Worm (Caenorhabditis elegans) whole organism, young adult: ENCODE measurements around the gene clec-66.

Source experiments
- B0019.2 ChIP-seq: fragments of 200-800 bp; sonication (Bioruptor generic); conservative IDR thresholded peaks from 2 replicates; pipeline ENCODE4 v1.3.6; 2022; ENCODE audit warnings: missing genetic modification reagents, missing genetic modification characterization, missing compliant biosample characterization
- B0035.1 ChIP-seq: sonication (generic microtip); optimal IDR thresholded peaks from 2 replicates; lab custom pipeline; 2016; ENCODE audit warnings: missing genetic modification characterization, mild to moderate bottlenecking, missing compliant biosample characterization, missing genotype, missing genetic modification reagents
- B0261.1 ChIP-seq: sonication (generic microtip); optimal IDR thresholded peaks from 2 replicates; lab custom pipeline; 2016; ENCODE audit warnings: mild to moderate bottlenecking, missing genetic modification characterization, moderate library complexity, missing compliant biosample characterization
- B0336.3 ChIP-seq: fragments of 200-800 bp; sonication (Bioruptor generic); IDR thresholded peaks from 2 replicates; pipeline ENCODE4 v1.3.6; 2022; ENCODE audit warnings: missing genetic modification characterization, missing compliant biosample characterization
- C17E4.6 ChIP-seq: fragments of 200-800 bp; sonication (Bioruptor generic); IDR thresholded peaks from 2 replicates; pipeline ENCODE4 v1.3.6; 2022; ENCODE audit warnings: missing genetic modification reagents, missing genetic modification characterization, missing compliant biosample characterization
- D2030.7 ChIP-seq: fragments of 200-800 bp; sonication (Bioruptor generic); IDR thresholded peaks from 2 replicates; pipeline ENCODE4 v1.3.6; 2022; ENCODE audit warnings: missing genetic modification reagents, missing genetic modification characterization, missing compliant biosample characterization
- F22D6.2 ChIP-seq: sonication (generic microtip); optimal IDR thresholded peaks from 2 replicates; lab custom pipeline; 2016; ENCODE audit warnings: mild to moderate bottlenecking, missing genetic modification characterization, missing compliant biosample characterization
- F23B12.7 ChIP-seq: sonication (generic microtip); optimal IDR thresholded peaks from 2 replicates; lab custom pipeline; 2017; ENCODE audit warnings: missing genetic modification characterization, mild to moderate bottlenecking, missing compliant biosample characterization, antibody characterized with exemption, moderate library complexity; ENCODE audit not compliant: insufficient read depth
- T26A5.8 ChIP-seq: sonication (generic microtip); optimal IDR thresholded peaks from 2 replicates; lab custom pipeline; 2016; ENCODE audit warnings: missing genetic modification characterization, missing compliant biosample characterization
- aptf-2 ChIP-seq: fragments of 200-800 bp; sonication (Bioruptor generic); conservative IDR thresholded peaks from 2 replicates; pipeline ENCODE4 v1.3.6; 2022; ENCODE audit warnings: missing genetic modification reagents, missing genetic modification characterization, missing compliant biosample characterization
- aptf-3 ChIP-seq: fragments of 200-800 bp; sonication (Bioruptor generic); IDR thresholded peaks from 2 replicates; pipeline ENCODE4 v1.3.6; 2022; ENCODE audit warnings: missing genetic modification characterization, missing compliant biosample characterization
- ccch-3 ChIP-seq: fragments of 200-800 bp; sonication (Bioruptor generic); optimal IDR thresholded peaks from 2 replicates; lab custom pipeline; 2018; ENCODE audit warnings: mild to moderate bottlenecking, missing genetic modification characterization, missing compliant biosample characterization
- ceh-40 ChIP-seq: fragments of 200-800 bp; sonication (Bioruptor generic); IDR thresholded peaks from 2 replicates; pipeline ENCODE4 v1.3.6; 2022; ENCODE audit warnings: missing genetic modification characterization, missing compliant biosample characterization
- ceh-79 ChIP-seq: sonication (generic microtip); optimal IDR thresholded peaks from 2 replicates; lab custom pipeline; 2017; ENCODE audit warnings: mild to moderate bottlenecking, missing genetic modification characterization, missing compliant biosample characterization
- die-1 ChIP-seq: sonication (generic microtip); optimal IDR thresholded peaks from 2 replicates; lab custom pipeline; 2016; ENCODE audit warnings: missing genotype, mild to moderate bottlenecking, missing genetic modification characterization, missing compliant biosample characterization
- efl-1 ChIP-seq: fragments of 150-350 bp; optimal IDR thresholded peaks from 2 replicates; lab custom pipeline; 2014; ENCODE audit warnings: missing biosample characterization, missing genetic modification reagents, missing genetic modification characterization
- egrh-3 ChIP-seq: fragments of 200-800 bp; sonication (Bioruptor generic); IDR thresholded peaks from 2 replicates; pipeline ENCODE4 v1.3.6; 2022; ENCODE audit warnings: missing genetic modification reagents, missing genetic modification characterization, missing compliant biosample characterization
- gei-17 ChIP-seq: fragments of 200-800 bp; sonication (Bioruptor generic); optimal IDR thresholded peaks from 2 replicates; lab custom pipeline; 2018; ENCODE audit warnings: mild to moderate bottlenecking, missing genetic modification characterization, missing compliant biosample characterization
- him-1 ChIP-seq: sonication (generic microtip); optimal IDR thresholded peaks from 2 replicates; lab custom pipeline; 2016; ENCODE audit warnings: missing genotype, missing genetic modification reagents, missing genetic modification characterization, missing compliant biosample characterization
- hsf-1 ChIP-seq: fragments of 200-800 bp; sonication (Bioruptor generic); IDR thresholded peaks from 2 replicates; pipeline ENCODE4 v1.3.6; 2022; ENCODE audit warnings: missing genetic modification reagents, missing genetic modification characterization, missing compliant biosample characterization
- lag-1 ChIP-seq: fragments of 200-800 bp; sonication (Bioruptor generic); IDR thresholded peaks from 2 replicates; pipeline ENCODE4 v1.3.6; 2022; ENCODE audit warnings: missing genetic modification reagents, missing genetic modification characterization, missing compliant biosample characterization
- let-607 ChIP-seq, 2 experiments: fragments of 200-800 bp in 1 of 2; sonication (Bioruptor generic) in 1 of 2; sonication (generic microtip) in 1 of 2; optimal IDR thresholded peaks; 2 replicates each; lab custom pipeline; 2016 to 2018; ENCODE audit warnings: mild to moderate bottlenecking in 2 of 2, missing compliant biosample characterization in 2 of 2, missing genetic modification characterization in 2 of 2, moderate library complexity in 2 of 2, missing genotype in 1 of 2
- lin-26 ChIP-seq: fragments of 200-800 bp; sonication (Bioruptor generic); IDR thresholded peaks from 2 replicates; pipeline ENCODE4 v1.3.6; 2022; ENCODE audit warnings: missing genetic modification reagents, missing genetic modification characterization, missing compliant biosample characterization
- nhr-179 ChIP-seq: sonication (generic microtip); optimal IDR thresholded peaks from 2 replicates; lab custom pipeline; 2016; ENCODE audit warnings: mild to moderate bottlenecking, missing genetic modification characterization, missing compliant biosample characterization
- nhr-27 ChIP-seq: fragments of 200-800 bp; sonication (Bioruptor generic); optimal IDR thresholded peaks from 2 replicates; lab custom pipeline; 2018; ENCODE audit warnings: mild to moderate bottlenecking, missing genetic modification characterization, moderate library complexity, missing compliant biosample characterization
- nhr-80 ChIP-seq: sonication (generic microtip); optimal IDR thresholded peaks from 2 replicates; lab custom pipeline; 2016; ENCODE audit warnings: missing genetic modification characterization, missing compliant biosample characterization
- nhr-90 ChIP-seq: sonication (generic microtip); optimal IDR thresholded peaks from 2 replicates; lab custom pipeline; 2016; ENCODE audit warnings: missing genotype, mild to moderate bottlenecking, missing genetic modification characterization, missing compliant biosample characterization
- pbrm-1 ChIP-seq: fragments of 200-800 bp; sonication (Bioruptor generic); IDR thresholded peaks from 2 replicates; pipeline ENCODE4 v1.3.6; 2022; ENCODE audit warnings: missing genetic modification reagents, missing genetic modification characterization, missing compliant biosample characterization
- pha-4 ChIP-seq: fragments of 150-350 bp; sonication (generic microtip); optimal IDR thresholded peaks from 2 replicates; lab custom pipeline; 2014; ENCODE audit warnings: missing biosample characterization, missing genetic modification reagents, missing genetic modification characterization
- sea-2 ChIP-seq: fragments of 200-800 bp; sonication (Bioruptor generic); IDR thresholded peaks from 2 replicates; pipeline ENCODE4 v1.3.6; 2022; ENCODE audit warnings: missing genetic modification characterization, missing compliant biosample characterization
- snpc-3.4 ChIP-seq: sonication (generic microtip); optimal IDR thresholded peaks from 2 replicates; lab custom pipeline; 2017; ENCODE audit warnings: missing genetic modification characterization, mild to moderate bottlenecking, missing compliant biosample characterization, antibody characterized with exemption, moderate library complexity, missing genotype, missing genetic modification reagents
- snpc-4 ChIP-seq, 5 experiments: fragments of 150-350 bp in 1 of 5; sonication (generic microtip) in 4 of 5; optimal IDR thresholded peaks; 2 replicates each; lab custom pipeline; 2014 to 2018; ENCODE audit warnings: missing genetic modification characterization in 5 of 5, missing biosample characterization in 3 of 5, antibody characterized with exemption in 2 of 5, mild to moderate bottlenecking in 2 of 5, missing compliant biosample characterization in 2 of 5, missing genotype in 2 of 5, moderate library complexity in 2 of 5, missing genetic modification reagents in 1 of 5
- tlf-1 ChIP-seq: fragments of 200-800 bp; sonication (Bioruptor generic); optimal IDR thresholded peaks from 2 replicates; lab custom pipeline; 2018; ENCODE audit warnings: mild to moderate bottlenecking, missing genetic modification characterization, missing compliant biosample characterization
- unc-130 ChIP-seq: sonication (generic microtip); optimal IDR thresholded peaks from 2 replicates; lab custom pipeline; 2016; ENCODE audit warnings: missing genetic modification reagents, missing genetic modification characterization, missing compliant biosample characterization
- unc-62 ChIP-seq: fragments of 150-350 bp; optimal IDR thresholded peaks from 2 replicates; lab custom pipeline; 2014; ENCODE audit warnings: missing biosample characterization, missing genetic modification reagents, missing genetic modification characterization
- zfh-2 ChIP-seq: fragments of 200-800 bp; sonication (Bioruptor generic); conservative IDR thresholded peaks from 2 replicates; pipeline ENCODE4 v1.3.6; 2022; ENCODE audit warnings: missing genetic modification reagents, missing genetic modification characterization, missing compliant biosample characterization
- ztf-22 ChIP-seq: fragments of 200-800 bp; sonication (Bioruptor generic); optimal IDR thresholded peaks from 2 replicates; lab custom pipeline; 2018; ENCODE audit warnings: mild to moderate bottlenecking, missing genetic modification characterization, moderate library complexity, missing compliant biosample characterization
- ztf-25 ChIP-seq: fragments of 200-800 bp; sonication (Bioruptor generic); IDR thresholded peaks from 2 replicates; pipeline ENCODE4 v1.3.6; 2022; ENCODE audit warnings: missing genetic modification reagents, missing genetic modification characterization, missing compliant biosample characterization
- ztf-6 ChIP-seq: fragments of 200-800 bp; sonication (Bioruptor generic); IDR thresholded peaks from 2 replicates; pipeline ENCODE4 v1.3.6; 2022; ENCODE audit warnings: missing genetic modification reagents, missing genetic modification characterization, missing compliant biosample characterization

The clec-66 gene

ce11 chrII:12944587-12945126 is 40.5 kb downstream of the clec-66 start (continued):
- TF ChIP-seq B0035.1 (tag; lab: Kevin White, UChicago), result peak; percentile 89
- no peak for TF ChIP-seq lag-1
- TF ChIP-seq C17E4.6 (GFP tag; lab: Robert Waterston, UW), result peak; percentile 85
- TF ChIP-seq T26A5.8, result peak; percentile 52
- TF ChIP-seq pha-4, result no peak
- peak; percentile 92 for TF ChIP-seq ztf-22
- peak; percentile 52 for TF ChIP-seq B0261.1 (tag; lab: Kevin White, UChicago)
- peak; percentile 95 for TF ChIP-seq F23B12.7
- peak; percentile 5 for TF ChIP-seq unc-62
- TF ChIP-seq let-607 (tag; optimal IDR thresholded peaks at IDR 0.05; lab: Kevin White, UChicago), result peak; percentile 81 to 90
- peak; percentile 66 for TF ChIP-seq nhr-80 (tag; lab: Kevin White, UChicago)
- TF ChIP-seq ztf-6 (GFP tag; lab: Robert Waterston, UW), result peak; percentile 56; the same call in 1 of the 2 replicates
- TF ChIP-seq D2030.7 (GFP tag; lab: Robert Waterston, UW), result peak; percentile 99
- TF ChIP-seq ccch-3 (GFP tag; lab: Kevin White, UChicago), result peak; percentile 60
- peak; percentile 92 for TF ChIP-seq die-1 (tag; lab: Kevin White, UChicago)
- peak; percentile 86 for TF ChIP-seq F22D6.2 (tag; lab: Kevin White, UChicago)
- peak; percentile 76 for TF ChIP-seq B0019.2 (GFP tag; lab: Robert Waterston, UW)
- peak; percentile 84 for TF ChIP-seq ceh-79 (tag; lab: Kevin White, UChicago)
- peak; percentile 49 for TF ChIP-seq nhr-27 (tag; lab: Kevin White, UChicago)
- TF ChIP-seq gei-17 (GFP tag; lab: Kevin White, UChicago), result peak; percentile 94
- peak; percentile 96 for TF ChIP-seq snpc-3.4 (tag; lab: Kevin White, UChicago)
- TF ChIP-seq nhr-179, result peak; percentile 40
- TF ChIP-seq pbrm-1 (GFP tag; lab: Robert Waterston, UW), result peak; percentile 99
- 0 out of 2 replicates have a peak, but pooled peaks have one; percentile 39 for TF ChIP-seq aptf-3 (GFP tag; lab: Robert Waterston, UW)
- TF ChIP-seq ceh-40 (GFP tag; lab: Robert Waterston, UW), result 0 out of 2 replicates have a peak, but pooled peaks have one; percentile 80
- peak; percentile 100 for TF ChIP-seq B0336.3 (GFP tag; lab: Robert Waterston, UW)
- TF ChIP-seq hsf-1 (GFP tag; lab: Robert Waterston, UW), result peak; percentile 96
- peak; percentile 95 for TF ChIP-seq him-1 (tag; lab: Kevin White, UChicago)
- peak; percentile 84; the same call in 1 of the 2 replicates for TF ChIP-seq sea-2 (GFP tag; lab: Robert Waterston, UW)
- peak; percentile 92 for TF ChIP-seq unc-130 (GFP tag; lab: Kevin White, UChicago)
- TF ChIP-seq egrh-3 (GFP tag; lab: Robert Waterston, UW), result peak; percentile 98
- TF ChIP-seq efl-1 (GFP tag; lab: Kevin White, UChicago), result peak; percentile 28
- peak; percentile 96 for TF ChIP-seq lin-26 (GFP tag; lab: Robert Waterston, UW)
- TF ChIP-seq aptf-2 (GFP tag; lab: Robert Waterston, UW), result peak; percentile 77; the same call in 1 of the 2 replicates
- peak; percentile 91 for TF ChIP-seq ztf-25 (GFP tag; lab: Robert Waterston, UW)
- TF ChIP-seq tlf-1 (GFP tag; lab: Kevin White, UChicago), result peak; percentile 95
- peak; percentile 93 for TF ChIP-seq nhr-90

ce11 chrII:12948158-12948557 is 44.0 kb downstream of the clec-66 start, which contains the start of gene F58G1.7:
Gene F58G1.7 (minus strand): TSS chrII:12948258.
- TF ChIP-seq snpc-4 (GFP tag; optimal IDR thresholded peaks at IDR 0.05; lab: Kevin White, UChicago) (no peak), snpc-4 (tag; optimal IDR thresholded peaks at IDR 0.05; lab: Kevin White, UChicago) (peak in 2 of 4 experiments; percentile 35 to 68), zfh-2 (GFP tag; lab: Robert Waterston, UW) (0 out of 2 replicates have a peak, but pooled peaks have one; percentile 20), sea-2 (GFP tag; lab: Robert Waterston, UW) (no peak)
- TF ChIP-seq, all 124 proteins: peak for 2
